Fruit fly (Drosophila melanogaster): ENCODE data around the gene CG18281.
"Not testable (repeated sequence)": the region's sequence is repeated elsewhere in the genome, so short reads cannot be mapped to it uniquely, and the experiment has no call there.

The CG18281 gene

dm6 chr3L:20499536-20499935 lies at the start of gene CG18281:
Gene CG18281, plus strand, starts transcription at chr3L:20499836.
- not testable (repeated sequence) for TF ChIP-seq noc (tag; optimal IDR thresholded peaks at IDR 0.05)

DNA sequence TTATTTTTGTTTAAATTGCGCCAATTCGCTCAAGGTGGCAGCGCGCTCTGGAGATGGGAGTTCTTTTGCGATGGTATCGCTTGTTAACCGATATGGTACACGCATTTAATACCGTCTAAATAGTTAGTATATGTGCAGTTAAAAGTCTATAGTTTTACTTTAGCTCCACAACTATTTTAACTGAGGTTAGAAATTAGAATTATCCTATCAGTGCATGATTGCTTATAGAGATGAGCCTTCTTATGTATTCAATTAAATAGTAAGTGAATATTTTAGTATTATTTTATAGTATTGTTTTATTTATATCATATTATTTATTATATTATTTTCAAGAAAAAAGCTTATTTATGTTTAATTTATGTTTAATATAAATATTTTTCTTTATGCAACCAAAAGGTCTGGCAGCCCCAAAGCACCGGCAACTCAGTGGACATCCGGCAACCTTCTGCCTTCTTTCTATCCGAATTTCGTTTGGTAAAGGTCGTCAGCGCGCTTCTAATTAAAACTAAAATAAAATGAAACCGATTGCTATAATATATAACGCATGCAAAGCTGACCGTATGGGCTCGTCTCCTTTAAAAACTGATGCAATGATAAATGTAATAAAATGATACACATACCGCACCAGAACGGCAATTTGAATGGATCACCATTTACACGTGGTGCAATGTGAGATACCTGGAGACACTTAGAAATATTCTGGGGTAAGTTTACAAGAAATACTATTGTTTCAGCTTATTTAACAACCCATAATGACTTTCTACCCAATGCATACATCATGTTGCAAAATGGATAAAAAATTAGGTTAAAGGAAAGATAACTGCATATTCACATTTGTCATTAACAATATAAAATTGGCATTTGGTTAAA lies 46.6 kb upstream of the CG18281 start, which contains the start of gene CG5199:
CG5199 (minus strand) TSS at position 52 of the 870 bp plus-strand sequence.
- TF ChIP-seq noc (tag; optimal IDR thresholded peaks at IDR 0.05), result peak; percentile 64

- no peak for TF ChIP-seq noc (tag; optimal IDR thresholded peaks at IDR 0.05)
Measured at dm6 chr3L:20460383-20460782, 39.3 kb upstream of the CG18281 start, which contains the start of gene mag. Gene mag, plus strand, starts transcription at chr3L:20460683.

- TF ChIP-seq noc (tag; optimal IDR thresholded peaks at IDR 0.05), result peak; percentile 34
Measured at dm6 chr3L:20462391-20462790, 37.2 kb upstream of the CG18281 start.

DNA sequence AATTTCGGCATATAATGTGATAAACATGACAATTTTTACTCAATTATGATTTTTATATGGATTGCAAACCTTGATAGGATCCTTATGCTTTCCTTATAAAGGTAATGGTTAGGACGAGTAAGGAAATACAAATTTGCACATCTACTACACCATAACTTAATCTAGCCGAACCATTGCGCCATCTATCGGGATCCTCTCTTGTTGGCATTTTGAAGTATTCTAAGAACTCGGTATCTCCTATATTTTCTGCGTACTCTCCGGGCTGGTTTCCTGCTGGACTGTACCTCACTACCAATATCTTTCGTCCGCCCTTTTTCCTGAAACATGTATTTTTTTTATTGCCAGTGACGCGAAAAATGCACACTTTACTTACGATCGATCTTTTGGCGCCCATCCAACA lies 35.0 kb upstream of the CG18281 start, which contains the start of gene atk:
atk (minus strand) TSS at position 186 of the 400 bp plus-strand sequence.
- TF ChIP-seq noc (tag; optimal IDR thresholded peaks at IDR 0.05), result no peak

DNA sequence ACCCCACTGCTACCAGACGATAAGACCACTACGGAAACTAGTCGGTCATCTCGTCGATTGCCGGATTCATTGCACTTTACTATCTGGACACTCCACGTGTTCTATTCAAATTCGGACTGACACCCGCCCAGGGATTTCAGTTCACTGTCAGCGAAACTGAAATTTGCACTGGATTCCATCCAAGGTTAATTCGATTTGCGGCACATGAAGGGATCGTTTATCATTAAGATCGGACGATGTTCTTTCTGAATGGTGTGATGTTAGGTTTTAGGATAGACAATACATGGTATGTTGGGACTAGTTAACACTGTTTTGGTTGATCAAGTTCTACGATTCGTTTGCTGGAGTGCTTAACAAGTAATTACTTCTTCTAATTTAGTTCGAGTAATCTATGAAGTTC lies 33.7 kb upstream of the CG18281 start, which contains the start of gene CG42764:
CG42764 (minus strand) TSS at position 101 of the 400 bp plus-strand sequence.
- no peak for TF ChIP-seq noc (tag; optimal IDR thresholded peaks at IDR 0.05)

- TF ChIP-seq noc (tag; optimal IDR thresholded peaks at IDR 0.05), result no peak
Measured at dm6 chr3L:20466599-20466998, 33.0 kb upstream of the CG18281 start, which contains the start of gene Tdh. Gene Tdh, plus strand, starts transcription at chr3L:20466944.

dm6 chr3L:20467433-20467832 lies 32.2 kb upstream of the CG18281 start:
- no peak for TF ChIP-seq noc (tag; optimal IDR thresholded peaks at IDR 0.05)

- TF ChIP-seq noc (tag; optimal IDR thresholded peaks at IDR 0.05), result no peak
Measured at dm6 chr3L:20470991-20471498, 28.6 kb upstream of the CG18281 start.

DNA sequence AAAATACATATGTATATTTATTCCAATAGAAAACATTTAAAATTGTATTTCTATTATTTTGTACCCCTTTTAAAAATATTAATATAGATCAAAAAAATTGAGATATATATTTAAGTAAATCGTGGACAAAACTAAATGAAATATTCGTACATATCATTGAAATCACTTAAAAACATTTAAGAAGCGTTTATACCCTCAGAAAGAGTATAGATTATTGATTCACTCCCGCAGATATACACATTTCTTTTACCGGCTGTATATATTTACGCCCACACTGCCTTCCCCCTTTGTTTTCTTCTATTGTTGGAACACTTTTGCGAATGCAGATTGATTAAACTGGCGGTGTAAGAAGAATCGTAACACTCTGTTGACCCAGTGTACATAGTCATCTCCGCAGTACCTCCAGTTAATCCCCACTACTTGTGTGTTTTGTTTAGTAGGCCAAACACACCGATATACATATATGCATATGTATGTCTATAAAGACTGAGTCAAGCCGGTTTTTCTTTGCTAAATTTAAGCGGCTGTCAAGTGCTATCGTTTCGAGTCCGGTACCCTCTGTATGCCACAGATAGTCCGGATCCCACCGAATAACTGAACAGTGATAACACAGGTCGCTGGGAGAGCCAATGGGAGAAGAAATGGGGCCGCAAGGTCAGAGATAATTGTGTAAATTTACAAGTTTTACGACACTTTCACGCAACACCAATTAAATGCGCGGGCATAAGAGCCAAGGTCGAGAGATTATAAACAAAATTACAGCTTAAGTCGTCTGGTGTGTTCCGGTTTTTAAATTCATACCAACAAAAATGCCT lies 27.9 kb upstream of the CG18281 start:
- peak; percentile 75 for TF ChIP-seq noc (tag; optimal IDR thresholded peaks at IDR 0.05)

DNA sequence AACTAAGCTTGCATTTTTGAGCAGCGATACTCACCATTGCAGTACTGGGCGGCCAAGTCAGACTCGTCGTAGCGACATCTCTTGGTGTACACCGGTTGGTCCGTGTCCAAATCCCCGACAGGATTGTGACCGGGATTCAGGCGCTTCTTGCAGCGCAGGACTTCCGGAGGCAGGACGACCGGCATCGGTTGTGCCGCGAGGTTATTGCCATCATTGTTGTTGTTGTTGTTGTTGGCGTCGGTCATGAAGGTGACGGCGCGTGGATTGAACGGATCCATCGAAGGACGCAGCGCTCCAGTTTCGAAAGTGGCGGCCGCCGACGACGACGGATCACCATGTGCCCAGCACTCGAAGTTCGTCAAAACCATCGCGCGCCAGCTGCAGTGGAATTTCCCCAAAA lies 27.0 kb upstream of the CG18281 start:
- no peak for TF ChIP-seq noc (tag; optimal IDR thresholded peaks at IDR 0.05)

dm6 chr3L:20473021-20473799 lies 26.4 kb upstream of the CG18281 start, which contains the start of the genes CG32428 and CG5969:
Gene CG32428, minus strand, starts transcription at chr3L:20473723.
Gene CG5969, plus strand, starts transcription at chr3L:20473783.
- peak; percentile 61 for TF ChIP-seq noc (tag; optimal IDR thresholded peaks at IDR 0.05)

dm6 chr3L:20474197-20474788 lies 25.3 kb upstream of the CG18281 start, which contains the start of gene isoQC:
Gene isoQC, plus strand, starts transcription at chr3L:20474466.
- TF ChIP-seq noc (tag; optimal IDR thresholded peaks at IDR 0.05), result no peak

dm6 chr3L:20474789-20475208 lies 24.8 kb upstream of the CG18281 start:
- TF ChIP-seq noc (tag; optimal IDR thresholded peaks at IDR 0.05), result peak; percentile 88

- TF ChIP-seq noc (tag; optimal IDR thresholded peaks at IDR 0.05), result no peak
Measured at dm6 chr3L:20487649-20488048, 12.0 kb upstream of the CG18281 start.
